Worm (Caenorhabditis elegans) whole organism, L1 larva: ENCODE data around the gene nhr-251.
A peak's percentile ranks its signal among the peaks of the same experiment; 100 is the strongest.

Source experiments
- C04F5.9 ChIP-seq: sonication (generic microtip); optimal IDR thresholded peaks from 2 replicates; lab custom pipeline; 2016; ENCODE audit warnings: missing genetic modification characterization, missing compliant biosample characterization
- C16A3.4 ChIP-seq: fragments of 150-350 bp; optimal IDR thresholded peaks from 2 replicates; lab custom pipeline; 2014; ENCODE audit warnings: missing biosample characterization, missing genetic modification characterization
- C34B4.2 ChIP-seq: sonication (generic microtip); optimal IDR thresholded peaks from 2 replicates; lab custom pipeline; 2017; ENCODE audit warnings: mild to moderate bottlenecking, missing genetic modification characterization, missing compliant biosample characterization
- F16B12.6 ChIP-seq: fragments of 150-350 bp; optimal IDR thresholded peaks from 2 replicates; lab custom pipeline; 2014; ENCODE audit warnings: missing biosample characterization, missing genetic modification characterization
- Y116A8C.19 ChIP-seq: sonication (generic microtip); optimal IDR thresholded peaks from 2 replicates; lab custom pipeline; 2016; ENCODE audit warnings: missing compliant biosample characterization, missing genetic modification characterization, borderline replicate concordance
- ama-1 ChIP-seq: fragments of 150-350 bp; optimal IDR thresholded peaks from 2 replicates; lab custom pipeline; 2014
- blmp-1 ChIP-seq: fragments of 150-350 bp; optimal IDR thresholded peaks from 2 replicates; lab custom pipeline; 2014; ENCODE audit warnings: missing biosample characterization, missing genetic modification characterization
- ceh-63 ChIP-seq: fragments of 200-800 bp; sonication (Bioruptor generic); optimal IDR thresholded peaks from 2 replicates; lab custom pipeline; 2018; ENCODE audit warnings: mild to moderate bottlenecking, missing genetic modification characterization, missing compliant biosample characterization
- ceh-82 ChIP-seq, 3 experiments: fragments of 150-350 bp in 1 of 3; sonication (generic microtip) in 2 of 3; optimal IDR thresholded peaks; 2 replicates each; lab custom pipeline; 2014 to 2017; ENCODE audit warnings: missing biosample characterization in 3 of 3, missing genetic modification characterization in 3 of 3
- ces-1 ChIP-seq: fragments of 150-350 bp; optimal IDR thresholded peaks from 2 replicates; lab custom pipeline; 2014; ENCODE audit warnings: missing biosample characterization, missing genetic modification reagents, missing genetic modification characterization
- dpl-1 ChIP-seq, 3 experiments: fragments of 150-350 bp in 2 of 3; sonication (generic microtip) in 1 of 3; optimal IDR thresholded peaks; 2 replicates each; lab custom pipeline; 2014 to 2017; ENCODE audit warnings: missing biosample characterization in 3 of 3, missing genetic modification characterization in 3 of 3, missing genetic modification reagents in 3 of 3
- dsc-1 ChIP-seq: sonication (generic microtip); optimal IDR thresholded peaks from 2 replicates; lab custom pipeline; 2016; ENCODE audit warnings: mild to moderate bottlenecking, missing genetic modification characterization, missing compliant biosample characterization
- efl-1 ChIP-seq, 4 experiments: fragments of 150-350 bp; optimal IDR thresholded peaks in 3 of 4; peaks in 1 of 4; 1 replicate in 1 of 4; 2 replicates in 3 of 4; lab custom pipeline; 2014; ENCODE audit warnings: missing biosample characterization in 2 of 4, missing genetic modification characterization in 2 of 4, missing genetic modification reagents in 2 of 4
- egl-13 ChIP-seq: sonication (generic microtip); optimal IDR thresholded peaks from 2 replicates; lab custom pipeline; 2016; ENCODE audit warnings: missing genotype, missing genetic modification reagents, missing genetic modification characterization, missing compliant biosample characterization
- egl-27 ChIP-seq, 2 experiments: fragments of 150-350 bp in 1 of 2; sonication (generic microtip); optimal IDR thresholded peaks; 3 replicates each; lab custom pipeline; 2017 to 2018; ENCODE audit warnings: missing biosample characterization in 2 of 2, missing genetic modification characterization in 2 of 2, missing genetic modification reagents in 2 of 2
- elt-2 ChIP-seq: sonication (generic microtip); optimal IDR thresholded peaks from 2 replicates; lab custom pipeline; 2016; ENCODE audit warnings: missing genetic modification characterization, mild to moderate bottlenecking, inconsistent platforms, missing compliant biosample characterization, missing genetic modification reagents
- ets-5 ChIP-seq: fragments of 200-800 bp; sonication (Bioruptor generic); IDR thresholded peaks from 2 replicates; pipeline ENCODE4 v1.3.6; 2022; ENCODE audit warnings: missing genetic modification characterization, missing compliant biosample characterization
- fkh-10 ChIP-seq: sonication (generic microtip); optimal IDR thresholded peaks from 2 replicates; lab custom pipeline; 2017; ENCODE audit warnings: missing biosample characterization, missing genetic modification reagents, missing genetic modification characterization
- fkh-4 ChIP-seq: sonication (generic microtip); optimal IDR thresholded peaks from 2 replicates; lab custom pipeline; 2016; ENCODE audit warnings: missing compliant biosample characterization, missing genetic modification characterization, borderline replicate concordance
- hlh-17 ChIP-seq: fragments of 200-800 bp; sonication (Bioruptor generic); optimal IDR thresholded peaks from 2 replicates; lab custom pipeline; 2018; ENCODE audit warnings: missing genetic modification characterization, mild to moderate bottlenecking, missing compliant biosample characterization, moderate library complexity, borderline replicate concordance
- hlh-4 ChIP-seq: sonication (generic microtip); optimal IDR thresholded peaks from 2 replicates; lab custom pipeline; 2016; ENCODE audit warnings: mild to moderate bottlenecking, missing genetic modification characterization, missing compliant biosample characterization
- hpl-2 ChIP-seq: fragments of 150-350 bp; optimal IDR thresholded peaks from 2 replicates; lab custom pipeline; 2014; ENCODE audit warnings: missing biosample characterization, missing genetic modification reagents, missing genetic modification characterization
- isw-1 ChIP-seq: fragments of 200-800 bp; sonication (Bioruptor generic); IDR thresholded peaks from 2 replicates; pipeline ENCODE4 v1.3.6; 2022; ENCODE audit warnings: missing genetic modification characterization, missing compliant biosample characterization
- lin-13 ChIP-seq: fragments of 150-350 bp; optimal IDR thresholded peaks from 2 replicates; lab custom pipeline; 2014; ENCODE audit warnings: missing biosample characterization, missing genetic modification reagents, missing genetic modification characterization
- lin-15B ChIP-seq: fragments of 150-350 bp; sonication (generic microtip); optimal IDR thresholded peaks from 3 replicates; lab custom pipeline; 2014; ENCODE audit warnings: missing biosample characterization, missing genetic modification characterization
- lin-39 ChIP-seq: fragments of 150-350 bp; optimal IDR thresholded peaks from 2 replicates; lab custom pipeline; 2014; ENCODE audit warnings: missing biosample characterization, missing genetic modification reagents, missing genetic modification characterization
- mab-9 ChIP-seq: fragments of 200-800 bp; sonication (Bioruptor generic); IDR thresholded peaks from 2 replicates; pipeline ENCODE4 v1.3.6; 2022; ENCODE audit warnings: missing genetic modification reagents, missing genetic modification characterization, missing compliant biosample characterization
- mef-2 ChIP-seq: fragments of 150-350 bp; optimal IDR thresholded peaks from 2 replicates; lab custom pipeline; 2014; ENCODE audit warnings: missing biosample characterization, missing genetic modification characterization
- nhr-12 ChIP-seq: sonication (generic microtip); optimal IDR thresholded peaks from 2 replicates; lab custom pipeline; 2017; ENCODE audit warnings: missing biosample characterization, missing genetic modification characterization
- nhr-20 ChIP-seq: sonication (generic microtip); optimal IDR thresholded peaks from 2 replicates; lab custom pipeline; 2016; ENCODE audit warnings: mild to moderate bottlenecking, missing genetic modification characterization, missing compliant biosample characterization
- nhr-237 ChIP-seq: fragments of 150-350 bp; optimal IDR thresholded peaks from 2 replicates; lab custom pipeline; 2014; ENCODE audit warnings: missing biosample characterization, missing genetic modification characterization
- nhr-47 ChIP-seq: sonication (generic microtip); optimal IDR thresholded peaks from 2 replicates; lab custom pipeline; 2016; ENCODE audit warnings: mild to moderate bottlenecking, missing genetic modification characterization, moderate library complexity, missing compliant biosample characterization
- nhr-71 ChIP-seq: sonication (generic microtip); optimal IDR thresholded peaks from 2 replicates; lab custom pipeline; 2016; ENCODE audit warnings: mild to moderate bottlenecking, missing genetic modification characterization, moderate library complexity, missing compliant biosample characterization
- nhr-77 ChIP-seq: fragments of 150-350 bp; optimal IDR thresholded peaks from 2 replicates; lab custom pipeline; 2014; ENCODE audit warnings: missing biosample characterization, missing genetic modification characterization
- nhr-85 ChIP-seq: sonication (generic microtip); peaks from one replicate; lab custom pipeline; 2016; ENCODE audit warnings: missing genetic modification characterization, inconsistent platforms, missing compliant biosample characterization
- pag-3 ChIP-seq: sonication (generic microtip); optimal IDR thresholded peaks from 2 replicates; lab custom pipeline; 2017; ENCODE audit warnings: missing genetic modification characterization, mild to moderate bottlenecking, missing compliant biosample characterization, antibody characterized with exemption, borderline replicate concordance; ENCODE audit not compliant: insufficient read depth
- pax-3 ChIP-seq: fragments of 200-800 bp; sonication (Bioruptor generic); optimal IDR thresholded peaks from 2 replicates; lab custom pipeline; 2018; ENCODE audit warnings: mild to moderate bottlenecking, missing genetic modification characterization, moderate library complexity, missing compliant biosample characterization
- pqm-1 ChIP-seq: sonication (generic microtip); optimal IDR thresholded peaks from 3 replicates; lab custom pipeline; 2017; ENCODE audit warnings: missing biosample characterization, missing genetic modification characterization
- swsn-7 ChIP-seq: sonication (generic microtip); optimal IDR thresholded peaks from 2 replicates; lab custom pipeline; 2016; ENCODE audit warnings: missing genetic modification characterization, missing compliant biosample characterization
- tlp-1 ChIP-seq: fragments of 150-350 bp; optimal IDR thresholded peaks from 2 replicates; lab custom pipeline; 2014; ENCODE audit warnings: missing biosample characterization, missing genetic modification characterization
- unc-62 ChIP-seq: fragments of 150-350 bp; optimal IDR thresholded peaks from 2 replicates; lab custom pipeline; 2014; ENCODE audit warnings: missing biosample characterization, missing genetic modification reagents, missing genetic modification characterization
- xbp-1 ChIP-seq: sonication (generic microtip); optimal IDR thresholded peaks from 2 replicates; lab custom pipeline; 2016; ENCODE audit warnings: missing genetic modification characterization, missing compliant biosample characterization
- zag-1 ChIP-seq: fragments of 150-350 bp; optimal IDR thresholded peaks from 2 replicates; lab custom pipeline; 2014; ENCODE audit warnings: missing biosample characterization, missing genetic modification characterization
- zip-4 ChIP-seq: fragments of 200-800 bp; sonication (Bioruptor generic); optimal IDR thresholded peaks from 2 replicates; lab custom pipeline; 2018; ENCODE audit warnings: mild to moderate bottlenecking, missing genetic modification characterization, moderate library complexity, missing compliant biosample characterization
- ztf-4 ChIP-seq: fragments of 150-350 bp; optimal IDR thresholded peaks from 2 replicates; lab custom pipeline; 2014; ENCODE audit warnings: missing biosample characterization, missing genetic modification characterization

The nhr-251 gene

ce11 chrV:599783-600182, 548 bp upstream of the nhr-251 start:
- no peak for TF ChIP-seq C16A3.4
- no peak for TF ChIP-seq efl-1 (optimal IDR thresholded peaks at IDR 0.05; lab: Kevin White, UChicago)
- TF ChIP-seq efl-1 (GFP tag; optimal IDR thresholded peaks at IDR 0.05 in 1 of 2; lab: Kevin White, UChicago), result peak in 1 of 2 experiments; percentile 3
- no peak for TF ChIP-seq fkh-10

ce11 chrV:604105-604504, 3.8 kb downstream of the nhr-251 start, which contains the start of gene srlf-37:
Gene srlf-37 (minus strand): TSS chrV:604205.
- TF ChIP-seq F16B12.6 (tag; lab: Kevin White, UChicago), result no peak
- TF ChIP-seq egl-13, result no peak
- TF ChIP-seq ceh-82 (tag; optimal IDR thresholded peaks at IDR 0.05; lab: Kevin White, UChicago), result no peak
- TF ChIP-seq nhr-71, result no peak
- no peak for TF ChIP-seq hlh-17 (GFP tag; lab: Kevin White, UChicago)
- TF ChIP-seq pax-3 (tag; lab: Kevin White, UChicago), result no peak
- TF ChIP-seq mab-9 (GFP tag; lab: Robert Waterston, UW), result no peak
- TF ChIP-seq lin-15B (tag; lab: Kevin White, UChicago), result no peak
- TF ChIP-seq ceh-63, result no peak
- no peak for TF ChIP-seq swsn-7
- no peak for TF ChIP-seq isw-1 (GFP tag; lab: Robert Waterston, UW)
- no peak for TF ChIP-seq nhr-237 (tag; lab: Kevin White, UChicago)
- TF ChIP-seq nhr-77 (tag; lab: Kevin White, UChicago), result no peak
- no peak for TF ChIP-seq lin-39 (tag; lab: Kevin White, UChicago)
- no peak for TF ChIP-seq ama-1
- TF ChIP-seq fkh-4 (tag; lab: Kevin White, UChicago), result no peak
- no peak for TF ChIP-seq lin-13 (GFP tag; lab: Kevin White, UChicago)
- no peak for TF ChIP-seq xbp-1 (tag; lab: Kevin White, UChicago)

- TF ChIP-seq elt-2 (tag; lab: Kevin White, UChicago) (no peak), Y116A8C.19 (tag; lab: Kevin White, UChicago) (no peak), pqm-1 (tag; lab: Kevin White, UChicago) (no peak), egl-13 (no peak), ces-1 (GFP tag; lab: Kevin White, UChicago) (no peak), nhr-47 (tag; lab: Kevin White, UChicago) (no peak), mef-2 (tag; lab: Kevin White, UChicago) (no peak), unc-62 (GFP tag; lab: Kevin White, UChicago) (no peak), nhr-77 (tag; lab: Kevin White, UChicago) (no peak)
These were observed 8.5 kb downstream of the nhr-251 start, which contains the start of gene srw-109 for ce11 chrV:608844-609243. Gene srw-109 (minus strand): TSS chrV:608944.

- TF ChIP-seq ztf-4 (tag; lab: Kevin White, UChicago) (no peak), tlp-1 (tag; lab: Kevin White, UChicago) (no peak), pag-3 (tag; lab: Kevin White, UChicago) (no peak), zip-4 (GFP tag; lab: Kevin White, UChicago) (no peak)
These were observed 9.3 kb downstream of the nhr-251 start, which contains the start of gene srlf-36 for ce11 chrV:609671-610070. Gene srlf-36 (minus strand): TSS chrV:609771.

- TF ChIP-seq mef-2 (tag; lab: Kevin White, UChicago) (no peak), C34B4.2 (tag; lab: Kevin White, UChicago) (no peak), nhr-47 (tag; lab: Kevin White, UChicago) (no peak), nhr-12 (tag; lab: Kevin White, UChicago) (no peak), C04F5.9 (no peak), hpl-2 (GFP tag; lab: Kevin White, UChicago) (no peak), dpl-1 (GFP tag; optimal IDR thresholded peaks at IDR 0.05; lab: Kevin White, UChicago) (no peak), nhr-20 (tag; lab: Kevin White, UChicago) (peak; percentile 55), hlh-4 (tag; lab: Kevin White, UChicago) (no peak), zag-1 (tag; lab: Kevin White, UChicago) (no peak), ceh-82 (tag; optimal IDR thresholded peaks at IDR 0.05; lab: Kevin White, UChicago) (no peak), blmp-1 (tag; lab: Kevin White, UChicago) (peak; percentile 0), C16A3.4 (peak; percentile 5), nhr-71 (no peak), nhr-85 (tag; lab: Kevin White, UChicago) (peak; percentile 72), hlh-17 (GFP tag; lab: Kevin White, UChicago) (no peak), nhr-77 (tag; lab: Kevin White, UChicago) (no peak), dsc-1 (tag; lab: Kevin White, UChicago) (no peak), egl-27 (tag; optimal IDR thresholded peaks at IDR 0.05; lab: Kevin White, UChicago) (no peak), ets-5 (GFP tag; lab: Robert Waterston, UW) (no peak)
These were observed 9.9 kb downstream of the nhr-251 start, which contains the start of gene nhr-90 for ce11 chrV:610217-610616. Gene nhr-90 (plus strand): TSS chrV:610512.
